Fruit fly (Drosophila melanogaster): ENCODE data around the gene Eig71Ef.

Gene Eig71Ef

DNA sequence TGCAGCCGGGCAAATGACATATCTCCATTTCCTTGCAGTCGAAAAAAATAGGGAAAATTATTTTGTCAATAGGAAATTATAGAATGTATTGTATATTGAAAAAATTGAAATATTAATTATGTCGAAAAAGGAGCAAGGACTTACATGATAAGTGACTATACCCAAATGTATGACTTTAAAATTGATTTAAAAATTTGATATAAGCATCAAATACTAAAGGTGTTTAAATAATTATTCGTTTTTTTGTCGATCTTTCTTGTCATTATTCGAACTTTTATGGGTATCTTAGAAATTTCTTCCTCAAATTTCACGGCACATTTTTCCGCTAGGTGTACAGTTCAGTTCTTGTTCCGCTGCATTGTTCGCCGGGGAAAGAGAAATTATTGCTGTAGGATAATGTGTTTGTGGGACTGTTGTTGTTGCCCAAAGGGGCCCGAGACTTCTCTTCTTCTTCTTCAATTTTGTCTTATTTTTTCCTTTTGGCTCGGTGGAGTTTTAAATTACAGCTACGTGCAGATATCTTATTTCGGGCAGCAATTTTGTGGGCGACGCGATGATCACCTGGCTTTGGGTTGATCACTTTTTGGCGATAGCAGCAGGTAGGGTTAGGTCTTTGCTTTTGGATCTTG, 43.3 kb upstream of the Eig71Ef start (continued):
- TF ChIP-seq jing (GFP tag; optimal IDR thresholded peaks at IDR 0.05): no peak
- no peak for TF ChIP-seq D (optimal IDR thresholded peaks at IDR 0.05)
- peak; percentile 19 for TF ChIP-seq D (GFP tag; optimal IDR thresholded peaks at IDR 0.05)
- TF ChIP-seq CG18476 (GFP tag; optimal IDR thresholded peaks at IDR 0.05): no peak
- peak; percentile 42 for TF ChIP-seq CG13424 (tag; optimal IDR thresholded peaks at IDR 0.05)
- TF ChIP-seq CG11695 (GFP tag; IDR thresholded peaks at IDR 0.05): no peak
- TF ChIP-seq CG6765 (GFP tag; optimal IDR thresholded peaks at IDR 0.05): no peak
- no peak for TF ChIP-seq CG9215 (GFP tag; IDR thresholded peaks at IDR 0.05)
- TF ChIP-seq CG12942 (GFP tag; optimal IDR thresholded peaks at IDR 0.05): no peak
- no peak for TF ChIP-seq NC2α (GFP tag; optimal IDR thresholded peaks at IDR 0.05)
- TF ChIP-seq corto (GFP tag; optimal IDR thresholded peaks at IDR 0.05): peak; percentile 44
- peak; percentile 57 for TF ChIP-seq CG7839 (tag; optimal IDR thresholded peaks at IDR 0.05)
- TF ChIP-seq dati (GFP tag; IDR thresholded peaks at IDR 0.05): no peak
- TF ChIP-seq unpg (GFP tag; optimal IDR thresholded peaks at IDR 0.05): peak; percentile 45
- TF ChIP-seq CG9727 (GFP tag; optimal IDR thresholded peaks at IDR 0.05): peak; percentile 90
- TF ChIP-seq zfh1 (GFP tag; IDR thresholded peaks at IDR 0.05): 0 out of 3 replicates have a peak, but pooled peaks have one; percentile 21
- TF ChIP-seq Hmr (GFP tag; optimal IDR thresholded peaks at IDR 0.05): no peak
- peak; percentile 59 for TF ChIP-seq Neu2 (GFP tag; optimal IDR thresholded peaks at IDR 0.05; ENCODE audit: borderline replicate concordance)
- peak; percentile 48 for TF ChIP-seq tio (GFP tag; optimal IDR thresholded peaks at IDR 0.05)
- peak; percentile 76 for TF ChIP-seq CG13775 (GFP tag; optimal IDR thresholded peaks at IDR 0.05)
- TF ChIP-seq stwl (tag; optimal IDR thresholded peaks at IDR 0.05): peak; percentile 14
- TF ChIP-seq D19A (tag; optimal IDR thresholded peaks at IDR 0.05): peak; percentile 69
- no peak for TF ChIP-seq tll (GFP tag; optimal IDR thresholded peaks at IDR 0.05)
- TF ChIP-seq CG1233 (GFP tag; optimal IDR thresholded peaks at IDR 0.05): no peak
- TF ChIP-seq CG15696 (tag; optimal IDR thresholded peaks at IDR 0.05): peak; percentile 93
- peak; percentile 46; the same call in 1 of the 2 replicates for TF ChIP-seq CG10959 (GFP tag; IDR thresholded peaks at IDR 0.05)
- TF ChIP-seq cas (GFP tag; IDR thresholded peaks at IDR 0.05): no peak
- TF ChIP-seq pb (GFP tag; optimal IDR thresholded peaks at IDR 0.05): no peak
- TF ChIP-seq CG16815 (GFP tag; optimal IDR thresholded peaks at IDR 0.05): peak; percentile 81
- peak; percentile 27 for TF ChIP-seq CG11504 (tag; optimal IDR thresholded peaks at IDR 0.05)
- no peak for TF ChIP-seq CG12769 (tag; optimal IDR thresholded peaks at IDR 0.05)
- TF ChIP-seq CG12391 (tag; optimal IDR thresholded peaks at IDR 0.05): peak; percentile 81
- TF ChIP-seq Nf-YB (GFP tag; optimal IDR thresholded peaks at IDR 0.05): peak; percentile 41
- no peak for TF ChIP-seq Dek (tag; optimal IDR thresholded peaks at IDR 0.05)
- peak; percentile 56 for TF ChIP-seq gcm (GFP tag; optimal IDR thresholded peaks at IDR 0.05)
- peak; percentile 39 for TF ChIP-seq trem (tag; optimal IDR thresholded peaks at IDR 0.05)
- TF ChIP-seq CG10979 (tag; optimal IDR thresholded peaks at IDR 0.05): peak; percentile 77
- peak; percentile 47; the same call in 1 of the 2 replicates for TF ChIP-seq Xrp1 (GFP tag; IDR thresholded peaks at IDR 0.05)
- TF ChIP-seq CG8290 (GFP tag; optimal IDR thresholded peaks at IDR 0.05): peak; percentile 19
- peak in 1 of 2 experiments; percentile 41 for TF ChIP-seq CG8290 (tag; optimal IDR thresholded peaks at IDR 0.05)
- TF ChIP-seq CG10431 (GFP tag; optimal IDR thresholded peaks at IDR 0.05): peak; percentile 47
- no peak for TF ChIP-seq CG30020 (tag; optimal IDR thresholded peaks at IDR 0.05)
- peak; percentile 6 for TF ChIP-seq CG18619 (GFP tag; optimal IDR thresholded peaks at IDR 0.05)
- TF ChIP-seq CG14710 (tag; optimal IDR thresholded peaks at IDR 0.05): peak; percentile 72
- no peak for TF ChIP-seq CG17912 (GFP tag; optimal IDR thresholded peaks at IDR 0.05)
- no peak for TF ChIP-seq sc (optimal IDR thresholded peaks at IDR 0.05)
- peak; percentile 58 for TF ChIP-seq sc (GFP tag; optimal IDR thresholded peaks at IDR 0.05)
- TF ChIP-seq CG10209 (GFP tag; optimal IDR thresholded peaks at IDR 0.05): peak; percentile 62
- TF ChIP-seq lola (GFP tag; optimal IDR thresholded peaks at IDR 0.05): peak in 1 of 3 experiments; percentile 96

Data from whole organism, embryonic.